Worm (Caenorhabditis elegans): ENCODE data around the gene srx-78.

DNA sequence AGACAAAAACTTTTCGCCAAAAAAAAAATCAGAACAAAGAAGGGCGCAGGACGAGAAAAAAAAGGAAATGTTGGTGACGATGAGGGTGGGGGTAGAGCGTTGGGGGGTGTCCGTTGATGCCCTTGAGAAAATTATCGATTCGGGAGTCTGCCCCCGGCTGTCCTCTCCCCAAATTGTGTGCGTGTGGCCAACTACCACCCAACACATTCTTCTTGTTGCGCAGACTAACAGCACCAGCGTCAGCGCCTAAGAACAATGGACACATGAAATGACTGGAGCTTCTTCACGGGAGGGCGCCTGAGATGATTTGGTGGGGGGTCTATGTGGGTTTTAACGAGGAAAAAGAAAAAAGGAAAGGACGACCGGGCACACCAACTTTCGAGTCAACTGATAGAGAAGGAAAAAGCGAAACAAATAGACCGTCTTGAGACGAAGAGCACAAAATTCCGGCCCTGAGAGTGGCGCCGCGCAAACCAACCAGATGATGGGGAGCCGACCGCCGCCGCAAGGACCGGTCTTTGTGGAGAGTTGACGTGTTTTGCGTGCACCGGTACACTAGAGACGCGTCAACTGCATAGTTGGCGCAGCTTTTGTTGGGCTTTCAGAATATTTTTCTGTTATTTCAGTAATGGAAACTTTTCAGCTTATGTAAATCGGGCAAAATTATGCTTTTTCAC is 29.6 kb upstream of the srx-78 start, which contains the start of gene C25D7.9:
- TF ChIP-seq rpc-1 (optimal IDR thresholded peaks at IDR 0.05) (no peak), rpc-1 (tag; optimal IDR thresholded peaks at IDR 0.05) (no peak), F57A8.1 (GFP tag; optimal IDR thresholded peaks at IDR 0.05) (no peak), unc-62 (GFP tag; optimal IDR thresholded peaks at IDR 0.05) (no peak)
